Fruit fly (Drosophila melanogaster): ENCODE results near the gene heix.

Gene heix

DNA sequence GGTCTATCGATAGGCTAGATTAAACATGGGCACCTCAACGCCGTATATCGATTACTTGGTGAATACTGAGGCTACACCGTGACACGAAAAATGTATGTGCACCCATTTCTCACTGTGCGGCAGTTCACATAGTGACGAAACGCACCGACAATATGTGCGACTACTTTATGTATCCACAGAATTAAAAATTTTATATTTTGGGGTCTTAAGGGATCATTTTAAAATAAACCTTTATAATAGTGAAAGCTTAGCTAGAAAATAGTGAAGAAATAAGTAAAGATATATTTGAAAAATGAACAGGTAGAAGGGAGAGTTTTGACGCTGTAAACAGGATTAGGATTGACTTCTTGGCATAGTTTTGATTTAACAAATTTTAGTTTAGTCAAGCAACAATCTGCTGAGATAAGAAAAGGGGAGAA is 29.5 kb upstream of the heix start, which contains the start of gene mRpL4:
Gene mRpL4, minus strand, starts transcription at position 31 of the 419 bp plus-strand sequence.
- TF ChIP-seq Sox15 (GFP tag; optimal IDR thresholded peaks at IDR 0.05) (peak; percentile 1), fkh (GFP tag; optimal IDR thresholded peaks at IDR 0.05) (peak; percentile 59), acj6 (GFP tag; optimal IDR thresholded peaks at IDR 0.05) (peak; percentile 39), Eip93F (GFP tag; optimal IDR thresholded peaks at IDR 0.05) (no peak), Ets21C (GFP tag; optimal IDR thresholded peaks at IDR 0.05) (peak; percentile 44), CG1621 (tag; optimal IDR thresholded peaks at IDR 0.05) (peak; percentile 52), CG31627 (GFP tag; optimal IDR thresholded peaks at IDR 0.05) (peak; percentile 69), CG6792 (GFP tag; optimal IDR thresholded peaks at IDR 0.05) (peak; percentile 45), CG6854 (GFP tag; optimal IDR thresholded peaks at IDR 0.05) (no peak), fd85E (GFP tag; optimal IDR thresholded peaks at IDR 0.05) (no peak), CG8319 (GFP tag; optimal IDR thresholded peaks at IDR 0.05) (peak; percentile 21), Hr4 (GFP tag; optimal IDR thresholded peaks at IDR 0.05) (peak; percentile 73), Hr38 (GFP tag; optimal IDR thresholded peaks at IDR 0.05) (peak; percentile 11), CG10631 (GFP tag; optimal IDR thresholded peaks at IDR 0.05) (peak; percentile 56)

dm6 chr2L:16326892-16327291 is 27.2 kb upstream of the heix start, which contains the start of gene CG4278:
TSS of gene CG4278 (plus strand) at chr2L:16327069.
- no peak for TF ChIP-seq Sox15 (GFP tag; optimal IDR thresholded peaks at IDR 0.05)
- TF ChIP-seq Eip78C (GFP tag), result no peak
- TF ChIP-seq CG6276 (GFP tag; optimal IDR thresholded peaks at IDR 0.05), result no peak
- no peak for TF ChIP-seq CG9139 (GFP tag; optimal IDR thresholded peaks at IDR 0.05)
- no peak for TF ChIP-seq Ets96B (tag; optimal IDR thresholded peaks at IDR 0.05)
- no peak for TF ChIP-seq CG8632 (GFP tag; optimal IDR thresholded peaks at IDR 0.05)
- TF ChIP-seq Blimp-1 (GFP tag; optimal IDR thresholded peaks at IDR 0.05), result no peak
- TF ChIP-seq spab (GFP tag; optimal IDR thresholded peaks at IDR 0.05), result no peak
- no peak for TF ChIP-seq cyc (GFP tag; optimal IDR thresholded peaks at IDR 0.05)
- no peak for TF ChIP-seq fkh (GFP tag; optimal IDR thresholded peaks at IDR 0.05)
- TF ChIP-seq esn (GFP tag; optimal IDR thresholded peaks at IDR 0.05), result no peak
- TF ChIP-seq CG11902 (GFP tag; optimal IDR thresholded peaks at IDR 0.05), result no peak
- TF ChIP-seq CG6808 (GFP tag; optimal IDR thresholded peaks at IDR 0.05), result no peak
- no peak for TF ChIP-seq CG31627 (GFP tag; optimal IDR thresholded peaks at IDR 0.05)
- no peak for TF ChIP-seq Hr4 (GFP tag; optimal IDR thresholded peaks at IDR 0.05)
- no peak for TF ChIP-seq Lpt (GFP tag; optimal IDR thresholded peaks at IDR 0.05)
- TF ChIP-seq CG4318 (GFP tag; optimal IDR thresholded peaks at IDR 0.05), result no peak
- no peak for TF ChIP-seq vri (GFP tag; optimal IDR thresholded peaks at IDR 0.05)

- TF ChIP-seq Hr39 (GFP tag; optimal IDR thresholded peaks at IDR 0.05), result peak; percentile 94
- peak; percentile 63 for TF ChIP-seq CG11762 (GFP tag; optimal IDR thresholded peaks at IDR 0.05; ENCODE audit: insufficient read depth)
- TF ChIP-seq Eip78C (GFP tag), result peak; percentile 98
- TF ChIP-seq dac (GFP tag; optimal IDR thresholded peaks at IDR 0.05), result peak; percentile 87
- peak; percentile 49 for TF ChIP-seq CG6854 (GFP tag; optimal IDR thresholded peaks at IDR 0.05)
- TF ChIP-seq Smox (GFP tag; optimal IDR thresholded peaks at IDR 0.05), result peak; percentile 95
- TF ChIP-seq CG16779 (tag; optimal IDR thresholded peaks at IDR 0.05), result peak; percentile 84
- peak; percentile 92 for TF ChIP-seq topi (GFP tag; optimal IDR thresholded peaks at IDR 0.05)
- peak; percentile 93 for TF ChIP-seq Ets96B (tag; optimal IDR thresholded peaks at IDR 0.05)
- TF ChIP-seq CG6163 (GFP tag; IDR thresholded peaks at IDR 0.05), result peak; percentile 94
- TF ChIP-seq lz (GFP tag; optimal IDR thresholded peaks at IDR 0.05), result peak; percentile 96
- peak; percentile 91 for TF ChIP-seq Eip93F (GFP tag; optimal IDR thresholded peaks at IDR 0.05)
- TF ChIP-seq eg (GFP tag; IDR thresholded peaks at IDR 0.05), result peak; percentile 92
- TF ChIP-seq CG7368 (GFP tag; optimal IDR thresholded peaks at IDR 0.05), result peak; percentile 78
- TF ChIP-seq CG1621 (tag; optimal IDR thresholded peaks at IDR 0.05), result peak; percentile 68
- TF ChIP-seq svp (GFP tag), result peak; percentile 94
- TF ChIP-seq CG32006 (GFP tag; optimal IDR thresholded peaks at IDR 0.05), result peak; percentile 92
- TF ChIP-seq CG3032 (tag; optimal IDR thresholded peaks at IDR 0.05), result peak; percentile 88
- peak; percentile 92 for TF ChIP-seq Ets21C (GFP tag; optimal IDR thresholded peaks at IDR 0.05)
- peak; percentile 92 for TF ChIP-seq CG8119 (GFP tag; IDR thresholded peaks at IDR 0.05)
- peak; percentile 85 for TF ChIP-seq dsx (GFP tag; optimal IDR thresholded peaks at IDR 0.05; ENCODE audit: poor library complexity, severe bottlenecking)
- TF ChIP-seq fd85E (GFP tag; optimal IDR thresholded peaks at IDR 0.05), result peak; percentile 52
- TF ChIP-seq esn (GFP tag; optimal IDR thresholded peaks at IDR 0.05), result peak; percentile 95
- TF ChIP-seq CG15336 (GFP tag; IDR thresholded peaks at IDR 0.05), result peak; percentile 93
- peak; percentile 37 for TF ChIP-seq CG9139 (GFP tag; optimal IDR thresholded peaks at IDR 0.05)
- peak; percentile 94 for TF ChIP-seq pdm3 (GFP tag; optimal IDR thresholded peaks at IDR 0.05)
- peak; percentile 86 for TF ChIP-seq fd59A (GFP tag; optimal IDR thresholded peaks at IDR 0.05)
- TF ChIP-seq CG31627 (GFP tag; optimal IDR thresholded peaks at IDR 0.05), result peak; percentile 97
These were observed 26.0 kb upstream of the heix start, which contains the start of gene cact for dm6 chr2L:16325515-16326257. TSS of gene cact (minus strand) at chr2L:16326207.

Measured in whole organism, prepupa.